Fruit fly (Drosophila melanogaster): ENCODE data around the gene CG13989.

dm6 chr2L:6130522-6131073 is 29.6 kb upstream of the CG13989 start, which contains the start of the genes B9d2, tctn and CG9222:
- TF ChIP-seq Dll (optimal IDR thresholded peaks at IDR 0.05): no peak
- no peak for TF ChIP-seq EcR (GFP tag; optimal IDR thresholded peaks at IDR 0.05)
- TF ChIP-seq CG8478 (optimal IDR thresholded peaks at IDR 0.05): no peak
- TF ChIP-seq psq (optimal IDR thresholded peaks at IDR 0.05): no peak
- TF ChIP-seq pan (optimal IDR thresholded peaks at IDR 0.05): no peak

All from whole organism.